Worm (Caenorhabditis elegans) whole organism, mixed stage, embryonic: Measurements from ENCODE around the gene F35H10.2.

Source experiments
- M03D4.4 ChIP-seq: sonication (generic microtip); optimal IDR thresholded peaks from 2 replicates; lab custom pipeline; 2017; ENCODE audit warnings: mild to moderate bottlenecking, missing genetic modification characterization, missing compliant biosample characterization
- blmp-1 ChIP-seq: fragments of 150-350 bp; optimal IDR thresholded peaks from 2 replicates; lab custom pipeline; 2014; ENCODE audit warnings: missing biosample characterization, missing genetic modification characterization
- ces-1 ChIP-seq: fragments of 150-350 bp; optimal IDR thresholded peaks from 2 replicates; lab custom pipeline; 2014; ENCODE audit warnings: missing biosample characterization, missing genetic modification reagents, missing genetic modification characterization
- elt-1 ChIP-seq: sonication (generic microtip); optimal IDR thresholded peaks from 2 replicates; lab custom pipeline; 2017; ENCODE audit warnings: missing genetic modification characterization, mild to moderate bottlenecking, missing compliant biosample characterization, antibody characterized with exemption, moderate library complexity, borderline replicate concordance; ENCODE audit not compliant: insufficient read depth
- lsy-2 ChIP-seq: fragments of 150-350 bp; optimal IDR thresholded peaks from 2 replicates; lab custom pipeline; 2014; ENCODE audit warnings: missing biosample characterization, missing genetic modification characterization
- mab-5 ChIP-seq: fragments of 150-350 bp; optimal IDR thresholded peaks from 2 replicates; lab custom pipeline; 2014; ENCODE audit warnings: missing biosample characterization, missing genetic modification characterization
- mep-1 ChIP-seq: fragments of 150-350 bp; optimal IDR thresholded peaks from 2 replicates; lab custom pipeline; 2017; ENCODE audit warnings: missing biosample characterization, missing genetic modification reagents, missing genetic modification characterization, inconsistent platforms
- mls-2 ChIP-seq: sonication (generic microtip); optimal IDR thresholded peaks from 2 replicates; lab custom pipeline; 2016; ENCODE audit warnings: mild to moderate bottlenecking, missing genetic modification characterization, moderate library complexity, missing compliant biosample characterization
- nhr-12 ChIP-seq: fragments of 150-350 bp; optimal IDR thresholded peaks from 2 replicates; lab custom pipeline; 2014; ENCODE audit warnings: missing biosample characterization, missing genetic modification characterization
- nhr-76 ChIP-seq: sonication (generic microtip); optimal IDR thresholded peaks from 2 replicates; lab custom pipeline; 2017; ENCODE audit warnings: missing biosample characterization, missing genetic modification characterization
- pha-4 ChIP-seq: fragments of 150-350 bp; optimal IDR thresholded peaks from 2 replicates; lab custom pipeline; 2018; ENCODE audit warnings: missing biosample characterization, missing genetic modification reagents, missing genetic modification characterization
- unc-39 ChIP-seq: fragments of 150-350 bp; optimal IDR thresholded peaks from 2 replicates; lab custom pipeline; 2014; ENCODE audit warnings: missing biosample characterization, missing genetic modification characterization
- unc-62 ChIP-seq: fragments of 150-350 bp; optimal IDR thresholded peaks from 2 replicates; lab custom pipeline; 2014; ENCODE audit warnings: missing biosample characterization, missing genetic modification reagents, missing genetic modification characterization
- zip-8 ChIP-seq: fragments of 150-350 bp; optimal IDR thresholded peaks from 2 replicates; lab custom pipeline; 2014; ENCODE audit warnings: missing biosample characterization, missing genetic modification characterization

- TF ChIP-seq pha-4 (tag; lab: Kevin White, UChicago) (no peak), mls-2 (no peak), mep-1 (tag; lab: Kevin White, UChicago) (no peak), blmp-1 (tag; lab: Kevin White, UChicago) (no peak), nhr-76 (no peak), elt-1 (no peak), lsy-2 (tag; lab: Kevin White, UChicago) (no peak), nhr-12 (no peak), M03D4.4 (tag; lab: Kevin White, UChicago) (no peak), zip-8 (tag; lab: Kevin White, UChicago) (no peak), ces-1 (GFP tag; lab: Kevin White, UChicago) (no peak), mab-5 (no peak), unc-62 (GFP tag; lab: Kevin White, UChicago) (no peak), unc-39 (no peak)
Measured at ce11 chrIV:8363163-8363562, 34.1 kb downstream of the F35H10.2 start, which contains the start of gene D2096.12.
